Worm (Caenorhabditis elegans): ENCODE data around the gene Y75B8A.23.

Y75B8A.23 gene

DNA sequence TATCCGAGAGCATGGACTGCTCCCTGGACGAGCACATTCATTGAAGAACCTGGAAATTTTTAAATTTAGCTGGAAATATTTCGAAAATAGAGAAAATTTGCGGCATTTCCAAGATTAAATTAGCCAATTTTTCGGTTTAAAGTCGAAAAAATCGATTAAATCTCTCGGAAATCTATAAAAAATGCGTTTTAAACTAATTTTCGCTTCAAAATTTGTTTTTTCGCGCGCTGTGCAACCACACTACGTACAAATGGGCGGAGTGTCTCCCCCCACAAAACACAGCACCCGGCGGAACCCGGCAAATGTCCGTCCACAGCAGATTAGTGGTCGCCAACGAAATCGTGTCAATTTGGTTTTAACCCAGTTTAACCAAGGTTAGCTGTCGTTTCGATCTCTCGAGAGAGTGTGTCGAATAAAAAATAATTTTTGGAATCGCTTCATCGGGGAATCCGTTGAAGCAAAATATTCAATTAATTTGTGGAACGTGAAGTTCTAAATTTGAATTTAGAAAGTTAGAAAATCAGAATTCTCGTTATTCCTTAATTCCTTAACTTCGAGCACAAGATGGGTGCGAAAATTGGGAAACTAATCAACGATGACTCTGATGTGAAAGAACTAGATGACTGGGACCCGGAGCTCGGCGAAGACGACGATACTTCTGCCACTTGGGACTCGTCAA is at the start of gene Y75B8A.23, which contains the start of gene tim-1 (continued):
- TF ChIP-seq unc-62 (GFP tag; optimal IDR thresholded peaks at IDR 0.05 in 1 of 2) = peak in 1 of 2 experiments; percentile 97
- TF ChIP-seq unc-62 (tag; optimal IDR thresholded peaks at IDR 0.05) = no peak
- TF ChIP-seq lim-7 (GFP tag; IDR thresholded peaks at IDR 0.05) = peak; percentile 67; the same call in 1 of the 2 replicates
- TF ChIP-seq php-3 (GFP tag; IDR thresholded peaks at IDR 0.05) = peak; percentile 50; the same call in 1 of the 2 replicates
- TF ChIP-seq Y75B8A.6 (GFP tag; IDR thresholded peaks at IDR 0.05) = no peak
- TF ChIP-seq nhr-28 (tag; optimal IDR thresholded peaks at IDR 0.05) = peak; percentile 92
- peak; percentile 80 for TF ChIP-seq vab-7 (GFP tag; IDR thresholded peaks at IDR 0.05)

DNA sequence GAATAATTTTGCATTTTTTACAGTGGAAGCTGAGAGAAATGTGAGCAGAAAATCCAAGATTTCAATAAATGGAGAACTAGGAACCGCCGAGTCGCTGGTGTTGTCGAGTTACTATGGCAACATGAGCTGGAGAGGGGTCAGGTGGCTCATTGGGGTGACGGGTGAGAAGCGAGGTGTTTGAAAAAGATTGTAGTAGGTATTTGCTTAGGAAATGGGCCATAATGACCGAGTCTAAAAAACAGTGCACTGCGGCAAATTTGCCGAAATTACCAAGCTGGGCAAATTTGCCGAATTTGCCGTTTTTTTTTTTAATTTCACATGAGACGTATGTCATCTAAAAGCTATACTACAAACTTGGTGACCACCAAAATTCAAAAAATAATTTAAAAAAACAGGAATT is 48.0 kb upstream of the Y75B8A.23 start, which contains the start of gene osm-12:
Gene osm-12, minus strand, starts transcription at position 101 of the 400 bp plus-strand sequence.
- peak; percentile 71 for TF ChIP-seq aha-1 (tag)
- TF ChIP-seq pha-4 (GFP tag; IDR thresholded peaks at IDR 0.05) = no peak
- TF ChIP-seq pha-4 (tag; optimal IDR thresholded peaks at IDR 0.05) = no peak

DNA sequence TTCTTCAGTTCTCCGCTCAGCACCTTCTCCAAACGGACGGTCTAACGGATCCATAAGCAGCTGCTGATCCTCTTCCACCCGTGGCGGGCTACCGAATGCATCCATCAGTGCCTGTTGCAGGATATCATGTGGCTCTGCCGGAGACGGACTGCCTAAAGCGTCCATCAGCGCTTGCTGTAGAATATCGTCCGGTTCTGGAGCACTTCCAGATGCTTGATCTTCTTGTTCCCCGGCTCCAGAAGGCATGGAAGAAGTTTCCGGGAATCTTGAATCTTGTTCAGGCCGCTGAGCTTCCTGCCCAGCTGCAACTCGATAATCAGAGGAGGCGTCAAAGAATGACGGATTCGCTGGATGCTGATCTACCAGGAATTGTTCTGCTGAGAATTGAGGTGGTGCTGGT is 45.2 kb upstream of the Y75B8A.23 start:
- no peak for TF ChIP-seq pha-4 (GFP tag; IDR thresholded peaks at IDR 0.05)
- TF ChIP-seq pha-4 (tag; optimal IDR thresholded peaks at IDR 0.05) = no peak
- TF ChIP-seq ztf-11 (tag; optimal IDR thresholded peaks at IDR 0.05) = no peak
- TF ChIP-seq saeg-2 (GFP tag; IDR thresholded peaks at IDR 0.05) = no peak
- TF ChIP-seq ces-1 (GFP tag; optimal IDR thresholded peaks at IDR 0.05) = no peak
- 0 out of 2 replicates have a peak, but pooled peaks have one; percentile 49 for TF ChIP-seq D1046.2 (GFP tag; IDR thresholded peaks at IDR 0.05)
- TF ChIP-seq Y48G9A.11 (GFP tag; IDR thresholded peaks at IDR 0.05) = no peak
- no peak for TF ChIP-seq nhr-77 (tag; optimal IDR thresholded peaks at IDR 0.05)
- no peak for TF ChIP-seq daf-16 (GFP tag; optimal IDR thresholded peaks at IDR 0.05)
- no peak for TF ChIP-seq daf-16 (tag; optimal IDR thresholded peaks at IDR 0.05)
- TF ChIP-seq pqm-1 (tag; optimal IDR thresholded peaks at IDR 0.05) = no peak
- TF ChIP-seq ctbp-1 (GFP tag; IDR thresholded peaks at IDR 0.05) = no peak
- TF ChIP-seq set-16 (GFP tag; IDR thresholded peaks at IDR 0.05) = peak; percentile 59
- TF ChIP-seq ceh-28 (tag; optimal IDR thresholded peaks at IDR 0.05) = no peak

DNA sequence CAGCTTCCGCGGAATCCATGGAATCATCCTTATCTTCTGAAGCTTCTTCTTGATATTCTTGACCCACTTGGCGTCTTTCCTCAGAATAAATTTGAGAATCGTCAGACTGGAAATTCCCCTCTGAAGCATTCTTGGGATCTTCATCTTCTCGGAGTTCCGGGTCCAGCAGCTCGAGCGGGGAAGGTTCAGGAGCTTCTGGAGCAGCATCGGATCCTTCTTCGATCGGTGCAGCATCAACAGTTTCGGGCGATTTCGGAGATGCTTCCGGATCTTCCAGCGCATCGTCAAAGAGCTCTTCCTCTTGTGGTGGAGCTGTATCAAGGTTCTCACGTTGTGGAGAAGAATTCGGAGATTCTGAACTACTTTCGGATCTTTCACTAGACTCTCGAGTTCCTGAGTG is 42.9 kb upstream of the Y75B8A.23 start:
- TF ChIP-seq ztf-11 (tag; optimal IDR thresholded peaks at IDR 0.05) (no peak), daf-12 (tag; optimal IDR thresholded peaks at IDR 0.05) (no peak), tra-1 (GFP tag; IDR thresholded peaks at IDR 0.05) (no peak), R02D3.7 (tag; optimal IDR thresholded peaks at IDR 0.05) (no peak), aha-1 (tag) (peak; percentile 71), lsy-2 (tag; optimal IDR thresholded peaks at IDR 0.05) (no peak), unc-62 (GFP tag; optimal IDR thresholded peaks at IDR 0.05 in 1 of 2) (peak in 1 of 2 experiments; percentile 55), unc-62 (tag; optimal IDR thresholded peaks at IDR 0.05) (no peak), unc-39 (tag; optimal IDR thresholded peaks at IDR 0.05) (no peak), set-16 (GFP tag; IDR thresholded peaks at IDR 0.05) (peak; percentile 71), lin-1 (GFP tag; IDR thresholded peaks at IDR 0.05) (no peak), pha-4 (GFP tag; IDR thresholded peaks at IDR 0.05) (no peak), pha-4 (tag; optimal IDR thresholded peaks at IDR 0.05) (no peak)

DNA sequence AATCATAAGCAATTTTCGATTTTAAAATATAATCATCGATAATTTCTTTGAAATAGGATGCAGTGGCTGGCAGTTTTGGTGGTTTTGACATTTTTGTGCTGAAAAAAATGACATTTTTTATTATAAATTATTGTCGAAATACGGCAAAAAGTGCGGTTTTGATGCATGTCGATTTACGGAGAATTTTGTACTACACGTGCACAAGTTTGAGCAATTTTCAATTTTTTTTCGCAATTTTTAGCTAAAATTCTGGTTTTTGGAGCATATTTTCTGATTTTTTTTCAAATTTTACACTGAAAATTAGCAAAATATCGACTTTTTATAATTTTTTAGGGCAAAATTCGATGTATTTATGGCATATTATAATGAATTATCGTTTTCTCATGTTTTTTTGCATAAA is 34.9 kb upstream of the Y75B8A.23 start, which contains the start of gene Y75B8A.13:
Gene Y75B8A.13, minus strand, starts transcription at position 101 of the 400 bp plus-strand sequence.
- TF ChIP-seq T20F7.1 (GFP tag; optimal IDR thresholded peaks at IDR 0.05) = no peak
- TF ChIP-seq ctbp-1 (GFP tag; IDR thresholded peaks at IDR 0.05) = no peak
- TF ChIP-seq ztf-11 (tag; optimal IDR thresholded peaks at IDR 0.05) = no peak
- TF ChIP-seq R02D3.7 (tag; optimal IDR thresholded peaks at IDR 0.05) = no peak
- no peak for TF ChIP-seq fos-1 (tag; optimal IDR thresholded peaks at IDR 0.05)
- no peak for TF ChIP-seq dpl-1 (GFP tag; optimal IDR thresholded peaks at IDR 0.05)

DNA sequence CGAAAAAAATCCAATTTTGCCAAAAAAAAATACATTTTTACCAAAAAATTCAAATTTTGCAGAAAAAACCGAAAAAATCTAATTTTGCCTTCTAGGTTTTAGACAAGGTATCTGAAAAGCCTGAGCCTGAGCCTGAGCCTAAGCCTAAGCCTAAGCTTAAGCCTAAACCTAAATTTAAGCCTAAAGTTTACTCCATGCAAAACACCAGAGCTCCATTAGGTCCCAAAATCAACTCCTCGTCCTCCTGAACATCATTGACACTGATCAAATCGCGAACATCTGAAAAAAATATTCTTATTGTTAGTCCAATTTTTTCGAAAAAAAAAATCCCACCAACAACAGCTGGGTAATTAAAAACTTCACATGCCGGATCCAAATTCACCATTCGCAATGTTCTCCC is 32.4 kb upstream of the Y75B8A.23 start:
- TF ChIP-seq aha-1 (tag) (peak; percentile 82), ceh-82 (tag; optimal IDR thresholded peaks at IDR 0.05) (no peak)

All from whole organism, L4 larva.